Fruit fly (Drosophila melanogaster): ENCODE data around the gene CG40228.
A peak's percentile ranks its signal among the peaks of the same experiment; 100 is the strongest.

The CG40228 gene

dm6 chr3L:27083744-27084143 is at the start of gene CG40228:
Gene CG40228, minus strand, starts transcription at chr3L:27083906.
- TF ChIP-seq h (optimal IDR thresholded peaks at IDR 0.05) (no peak), insv (optimal IDR thresholded peaks at IDR 0.05) (no peak), psq (optimal IDR thresholded peaks at IDR 0.05) (no peak), ttk (optimal IDR thresholded peaks at IDR 0.05) (no peak), Myc (optimal IDR thresholded peaks at IDR 0.05) (no peak), Sin3A (optimal IDR thresholded peaks at IDR 0.05) (no peak)

dm6 chr3L:27093837-27094236 is 10.1 kb upstream of the CG40228 start:
- TF ChIP-seq ttk (optimal IDR thresholded peaks at IDR 0.05) (peak; percentile 96), Sin3A (optimal IDR thresholded peaks at IDR 0.05) (no peak), psq (optimal IDR thresholded peaks at IDR 0.05) (no peak), insv (optimal IDR thresholded peaks at IDR 0.05) (no peak), Myc (optimal IDR thresholded peaks at IDR 0.05) (no peak), h (optimal IDR thresholded peaks at IDR 0.05) (no peak)

- TF ChIP-seq h (optimal IDR thresholded peaks at IDR 0.05), result no peak
- TF ChIP-seq Sin3A (optimal IDR thresholded peaks at IDR 0.05), result no peak
- no peak for TF ChIP-seq insv (optimal IDR thresholded peaks at IDR 0.05)
- TF ChIP-seq Myc (optimal IDR thresholded peaks at IDR 0.05), result no peak
- TF ChIP-seq ttk (optimal IDR thresholded peaks at IDR 0.05), result no peak
- TF ChIP-seq psq (optimal IDR thresholded peaks at IDR 0.05), result no peak
Measured at dm6 chr3L:27086696-27087095, 3.0 kb upstream of the CG40228 start.

dm6 chr3L:27084960-27085359 is 1.3 kb upstream of the CG40228 start:
- no peak for TF ChIP-seq Sin3A (optimal IDR thresholded peaks at IDR 0.05)
- no peak for TF ChIP-seq h (optimal IDR thresholded peaks at IDR 0.05)
- TF ChIP-seq Myc (optimal IDR thresholded peaks at IDR 0.05), result no peak
- no peak for TF ChIP-seq psq (optimal IDR thresholded peaks at IDR 0.05)
- no peak for TF ChIP-seq insv (optimal IDR thresholded peaks at IDR 0.05)
- no peak for TF ChIP-seq ttk (optimal IDR thresholded peaks at IDR 0.05)

Data from Kc167 (cell line).